Worm (Caenorhabditis elegans) whole organism, mixed stage, embryonic: ENCODE measurements around the gene R07A4.2.

Source experiments
- drap-1 ChIP-seq: fragments of 200-800 bp; sonication (Bioruptor generic); optimal IDR thresholded peaks from 3 replicates; lab custom pipeline; 2018; ENCODE audit warnings: mild to moderate bottlenecking, missing genetic modification characterization, missing compliant biosample characterization
- elt-3 ChIP-seq: fragments of 150-350 bp; optimal IDR thresholded peaks from 2 replicates; lab custom pipeline; 2014; ENCODE audit warnings: missing biosample characterization, missing genetic modification characterization
- nhr-237 ChIP-seq: fragments of 150-350 bp; optimal IDR thresholded peaks from 2 replicates; lab custom pipeline; 2014; ENCODE audit warnings: missing biosample characterization, missing genetic modification characterization
- snpc-4 ChIP-seq: fragments of 150-350 bp; optimal IDR thresholded peaks from 2 replicates; lab custom pipeline; 2014; ENCODE audit warnings: missing biosample characterization, missing genetic modification characterization
- unc-62 ChIP-seq: fragments of 150-350 bp; optimal IDR thresholded peaks from 2 replicates; lab custom pipeline; 2014; ENCODE audit warnings: missing biosample characterization, missing genetic modification reagents, missing genetic modification characterization
- ztf-11 ChIP-seq: fragments of 150-350 bp; optimal IDR thresholded peaks from 2 replicates; lab custom pipeline; 2014; ENCODE audit warnings: missing biosample characterization, missing genetic modification characterization

DNA sequence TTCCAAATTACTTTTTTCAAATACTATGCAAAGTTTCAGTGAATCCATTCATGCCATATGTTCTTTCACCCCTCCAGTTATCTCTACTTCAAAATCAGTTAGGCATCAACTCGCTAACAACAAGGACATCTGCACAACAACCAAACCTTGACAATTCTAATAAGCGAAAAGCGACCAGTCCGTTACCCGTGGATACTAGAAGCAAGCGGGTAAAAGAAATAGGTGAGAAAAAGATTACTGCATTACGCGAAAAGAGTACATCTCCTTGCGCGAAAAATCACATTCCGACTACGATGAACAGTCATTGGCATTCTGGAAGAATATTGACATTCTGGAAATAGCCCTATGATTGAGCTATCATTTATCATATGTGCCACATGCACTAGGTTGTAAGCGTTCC, 9.9 kb upstream of the R07A4.2 start:
- no peak for TF ChIP-seq unc-62 (GFP tag; lab: Kevin White, UChicago)
- TF ChIP-seq nhr-237: no peak
- no peak for TF ChIP-seq snpc-4 (tag; lab: Kevin White, UChicago)
- TF ChIP-seq elt-3 (tag; lab: Kevin White, UChicago): no peak
- TF ChIP-seq drap-1: no peak
- TF ChIP-seq ztf-11: no peak
